Worm (Caenorhabditis elegans): ENCODE results near the gene F26D2.10.

DNA sequence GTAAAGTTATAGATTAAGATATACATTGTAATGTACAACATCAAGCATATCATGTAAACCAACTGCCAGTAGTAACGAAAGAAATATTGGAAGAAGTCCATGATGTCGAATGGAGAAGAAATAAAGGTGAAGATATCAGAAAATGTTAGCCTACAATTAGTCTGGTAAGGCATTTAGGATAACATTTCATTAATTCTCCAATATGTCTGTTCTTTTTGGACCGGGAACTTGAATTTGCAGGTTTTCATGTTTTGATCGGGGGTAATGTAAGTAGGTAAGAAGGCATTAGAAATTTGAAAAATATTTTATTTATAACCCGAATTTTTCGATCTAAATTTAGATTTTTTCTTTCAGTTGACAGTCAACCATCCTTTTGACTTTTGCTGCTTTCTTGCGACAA, 35.7 kb downstream of the F26D2.10 start, which contains the start of gene srd-63:
- TF ChIP-seq tab-1 (GFP tag; IDR thresholded peaks at IDR 0.05) (no peak), flt-1 (GFP tag; IDR thresholded peaks at IDR 0.05) (no peak), ztf-29 (GFP tag; IDR thresholded peaks at IDR 0.05) (no peak)
